Fruit fly (Drosophila melanogaster): ENCODE results near the gene cdi.

- no peak for TF ChIP-seq OdsH (GFP tag; optimal IDR thresholded peaks at IDR 0.05)
- no peak for TF ChIP-seq Vsx2 (GFP tag; optimal IDR thresholded peaks at IDR 0.05; ENCODE audit: partially characterized antibody)
- TF ChIP-seq rgr (GFP tag; optimal IDR thresholded peaks at IDR 0.05) = no peak
- no peak for TF ChIP-seq Jra (GFP tag; optimal IDR thresholded peaks at IDR 0.05)
- TF ChIP-seq Rel (GFP tag; optimal IDR thresholded peaks at IDR 0.05) = no peak
- TF ChIP-seq Rel (tag; optimal IDR thresholded peaks at IDR 0.05) = peak; percentile 87
- TF ChIP-seq dsf (GFP tag; optimal IDR thresholded peaks at IDR 0.05; ENCODE audit: borderline replicate concordance) = no peak
- no peak for TF ChIP-seq Myc (optimal IDR thresholded peaks at IDR 0.05)
Observed at dm6 chr3R:19065474-19065873, 28.6 kb downstream of the cdi start.
